Fruit fly (Drosophila melanogaster) whole organism, embryonic: ENCODE data around the gene CG15891.
A peak's percentile ranks its signal among the peaks of the same experiment; 100 is the strongest.

Experiments used
- C15 ChIP-seq: fragments of 200-800 bp; sonication (Bioruptor generic); IDR thresholded peaks from 3 replicates; pipeline ENCODE4 v1.3.6; 2022; ENCODE audit warnings: missing biosample characterization, missing genetic modification characterization
- CG10267 ChIP-seq: fragments of 200-800 bp; sonication (Bioruptor generic); optimal IDR thresholded peaks from 2 replicates; lab custom pipeline; 2018; ENCODE audit warnings: missing biosample characterization, mild to moderate bottlenecking, missing genetic modification characterization, moderate library complexity
- CG10321 ChIP-seq: fragments of 200-800 bp; sonication (Bioruptor generic); IDR thresholded peaks from 2 replicates; pipeline ENCODE4 v1.3.6; 2022; ENCODE audit warnings: missing biosample characterization, missing genetic modification characterization
- CG11398 ChIP-seq: fragments of 200-800 bp; sonication (Bioruptor generic); optimal IDR thresholded peaks from 2 replicates; lab custom pipeline; 2016; ENCODE audit warnings: missing biosample characterization, missing genetic modification characterization
- CG12071 ChIP-seq: fragments of 200-800 bp; sonication (Bioruptor generic); optimal IDR thresholded peaks from 3 replicates; lab custom pipeline; 2018; ENCODE audit warnings: missing biosample characterization, mild to moderate bottlenecking, missing genetic modification characterization
- CG12769 ChIP-seq: fragments of 200-800 bp; sonication (Bioruptor generic); optimal IDR thresholded peaks from 2 replicates; lab custom pipeline; 2019; ENCODE audit warnings: missing biosample characterization, mild to moderate bottlenecking, missing genetic modification characterization, moderate library complexity
- CG13296 ChIP-seq: fragments of 200-800 bp; sonication (Bioruptor generic); optimal IDR thresholded peaks from 3 replicates; lab custom pipeline; 2018; ENCODE audit warnings: missing biosample characterization, mild to moderate bottlenecking, missing genetic modification characterization
- CG15073 ChIP-seq: fragments of 200-800 bp; sonication (Bioruptor generic); optimal IDR thresholded peaks from 2 replicates; lab custom pipeline; 2016; ENCODE audit warnings: missing biosample characterization, missing genetic modification characterization
- CG1529 ChIP-seq: fragments of 200-800 bp; sonication (Bioruptor generic); optimal IDR thresholded peaks from 3 replicates; lab custom pipeline; 2018; ENCODE audit warnings: missing biosample characterization, missing genetic modification characterization
- CG16815 ChIP-seq: fragments of 200-800 bp; sonication (Bioruptor generic); optimal IDR thresholded peaks from 3 replicates; lab custom pipeline; 2017; ENCODE audit warnings: missing biosample characterization, mild to moderate bottlenecking, missing genetic modification characterization
- CG17359 ChIP-seq: fragments of 200-800 bp; sonication (Bioruptor generic); optimal IDR thresholded peaks from 3 replicates; lab custom pipeline; 2018; ENCODE audit warnings: missing biosample characterization, mild to moderate bottlenecking, missing genetic modification characterization, moderate library complexity
- CG17361 ChIP-seq: fragments of 200-800 bp; sonication (Bioruptor generic); IDR thresholded peaks from 3 replicates; pipeline ENCODE4 v1.3.6; 2022; ENCODE audit warnings: missing biosample characterization, missing genetic modification characterization
- CG18011 ChIP-seq: fragments of 200-800 bp; sonication (Bioruptor generic); optimal IDR thresholded peaks from 2 replicates; lab custom pipeline; 2017; ENCODE audit warnings: missing biosample characterization, missing genetic modification characterization, mild to moderate bottlenecking, moderate library complexity, missing genotype
- CG2712 ChIP-seq: fragments of 200-800 bp; optimal IDR thresholded peaks from 3 replicates; lab custom pipeline; 2019; ENCODE audit warnings: missing biosample characterization, mild to moderate bottlenecking, missing genetic modification characterization, moderate library complexity
- CG43689 ChIP-seq: fragments of 200-800 bp; sonication (Bioruptor generic); IDR thresholded peaks from 2 replicates; pipeline ENCODE4 v1.3.6; 2022; ENCODE audit warnings: missing biosample characterization, missing genetic modification characterization
- CG6654 ChIP-seq: fragments of 200-800 bp; sonication (Bioruptor generic); optimal IDR thresholded peaks from 2 replicates; lab custom pipeline; 2017; ENCODE audit warnings: missing biosample characterization, mild to moderate bottlenecking, missing genetic modification characterization
- CG6791 ChIP-seq: fragments of 200-800 bp; sonication (Bioruptor generic); IDR thresholded peaks from 3 replicates; pipeline ENCODE4 v1.3.6; 2022; ENCODE audit warnings: missing biosample characterization, missing genetic modification characterization; ENCODE audit not compliant: partially characterized antibody
- CG9215 ChIP-seq: fragments of 200-800 bp; sonication (Bioruptor generic); IDR thresholded peaks from 2 replicates; pipeline ENCODE4 v1.3.6; 2022; ENCODE audit warnings: missing biosample characterization, missing genetic modification characterization
- CHES-1-like ChIP-seq: fragments of 200-800 bp; sonication (Bioruptor generic); optimal IDR thresholded peaks from 2 replicates; lab custom pipeline; 2016; ENCODE audit warnings: missing biosample characterization, missing genetic modification characterization
- D19B ChIP-seq: fragments of 200-800 bp; sonication (Bioruptor generic); optimal IDR thresholded peaks from 2 replicates; lab custom pipeline; 2017; ENCODE audit warnings: missing biosample characterization, mild to moderate bottlenecking, missing genetic modification characterization
- Dad ChIP-seq: fragments of 200-800 bp; sonication (Bioruptor generic); optimal IDR thresholded peaks from 3 replicates; lab custom pipeline; 2016; ENCODE audit warnings: missing biosample characterization, missing genetic modification characterization
- Dp ChIP-seq: fragments of 200-800 bp; sonication (Bioruptor generic); optimal IDR thresholded peaks from 2 replicates; lab custom pipeline; 2018; ENCODE audit warnings: missing biosample characterization, mild to moderate bottlenecking, missing genetic modification characterization, moderate library complexity
- Dref ChIP-seq: fragments of 200-800 bp; sonication (Bioruptor generic); IDR thresholded peaks from 2 replicates; pipeline ENCODE4 v1.3.6; 2022; ENCODE audit warnings: missing biosample characterization, missing genetic modification characterization
- Gsc ChIP-seq: fragments of 200-800 bp; sonication (Bioruptor generic); IDR thresholded peaks from 2 replicates; pipeline ENCODE4 v1.3.6; 2022; ENCODE audit warnings: missing biosample characterization, missing genetic modification characterization
- HmgZ ChIP-seq: fragments of 200-800 bp; sonication (Bioruptor generic); optimal IDR thresholded peaks from 2 replicates; lab custom pipeline; 2018; ENCODE audit warnings: missing biosample characterization, mild to moderate bottlenecking, missing genetic modification characterization
- Hr39 ChIP-seq: fragments of >200 bp; optimal IDR thresholded peaks from 2 replicates; lab custom pipeline; 2017
- Max ChIP-seq: fragments of 200-800 bp; sonication (Bioruptor generic); optimal IDR thresholded peaks from 2 replicates; lab custom pipeline; 2016; ENCODE audit warnings: missing biosample characterization, mild to moderate bottlenecking, missing genetic modification characterization
- NfI ChIP-seq: fragments of 200-800 bp; sonication (Bioruptor generic); optimal IDR thresholded peaks from 3 replicates; lab custom pipeline; 2018; ENCODE audit warnings: missing biosample characterization, mild to moderate bottlenecking, missing genetic modification characterization, moderate library complexity
- Oaz ChIP-seq: fragments of 200-800 bp; sonication (Bioruptor generic); IDR thresholded peaks from 2 replicates; pipeline ENCODE4 v1.3.6; 2022; ENCODE audit warnings: missing biosample characterization, missing genetic modification characterization
- Sin3A ChIP-seq: fragments of >200 bp; optimal IDR thresholded peaks from 2 replicates; lab custom pipeline; 2018
- Ssrp ChIP-seq: fragments of 200-800 bp; sonication (Bioruptor generic); optimal IDR thresholded peaks from 2 replicates; lab custom pipeline; 2018; ENCODE audit warnings: missing biosample characterization, mild to moderate bottlenecking, missing genetic modification characterization, moderate library complexity
- Tbp ChIP-seq: fragments of >200 bp; optimal IDR thresholded peaks from 2 replicates; lab custom pipeline; 2018; ENCODE audit warnings: missing biosample characterization, missing genetic modification characterization
- YL-1 ChIP-seq: fragments of 200-800 bp; sonication (Bioruptor generic); optimal IDR thresholded peaks from 3 replicates; lab custom pipeline; 2017; ENCODE audit warnings: missing biosample characterization, mild to moderate bottlenecking, missing genetic modification characterization
- br ChIP-seq: fragments of >200 bp; optimal IDR thresholded peaks from 2 replicates; lab custom pipeline; 2017
- dimm ChIP-seq: fragments of 200-800 bp; sonication (Bioruptor generic); IDR thresholded peaks from 2 replicates; pipeline ENCODE4 v1.3.6; 2022; ENCODE audit warnings: missing biosample characterization, missing genetic modification characterization
- ems ChIP-seq: fragments of 200-800 bp; sonication (Bioruptor generic); optimal IDR thresholded peaks from 3 replicates; lab custom pipeline; 2016; ENCODE audit warnings: missing biosample characterization, missing genetic modification characterization
- fd3F ChIP-seq: fragments of 200-800 bp; sonication (Bioruptor generic); optimal IDR thresholded peaks from 2 replicates; lab custom pipeline; 2018; ENCODE audit warnings: missing biosample characterization, mild to moderate bottlenecking, missing genetic modification characterization, moderate library complexity
- fd96Cb ChIP-seq: fragments of 200-800 bp; sonication (Bioruptor generic); optimal IDR thresholded peaks from 2 replicates; lab custom pipeline; 2018; ENCODE audit warnings: missing biosample characterization, mild to moderate bottlenecking, missing genetic modification characterization, moderate library complexity
- fru ChIP-seq: fragments of >200 bp; optimal IDR thresholded peaks from 2 replicates; lab custom pipeline; 2017
- gem ChIP-seq: fragments of 200-800 bp; sonication (Bioruptor generic); optimal IDR thresholded peaks from 2 replicates; lab custom pipeline; 2019; ENCODE audit warnings: missing biosample characterization, mild to moderate bottlenecking, missing genetic modification characterization, moderate library complexity
- her ChIP-seq: fragments of 200-800 bp; sonication (Bioruptor generic); optimal IDR thresholded peaks from 2 replicates; lab custom pipeline; 2016; ENCODE audit warnings: missing biosample characterization, missing genetic modification characterization
- kay ChIP-seq: fragments of 200-800 bp; sonication (Bioruptor generic); optimal IDR thresholded peaks from 2 replicates; lab custom pipeline; 2016; ENCODE audit warnings: missing biosample characterization, missing genetic modification characterization
- knrl ChIP-seq: fragments of 200-800 bp; sonication (Bioruptor generic); IDR thresholded peaks from 3 replicates; pipeline ENCODE4 v1.3.6; 2022; ENCODE audit warnings: missing biosample characterization, missing genetic modification characterization; ENCODE audit not compliant: partially characterized antibody
- org-1 ChIP-seq: fragments of 200-800 bp; sonication (Bioruptor generic); optimal IDR thresholded peaks from 2 replicates; lab custom pipeline; 2017; ENCODE audit warnings: missing biosample characterization, missing genetic modification characterization
- pros ChIP-seq: fragments of 200-800 bp; sonication (Bioruptor generic); optimal IDR thresholded peaks from 3 replicates; lab custom pipeline; 2019; ENCODE audit warnings: missing biosample characterization, mild to moderate bottlenecking, missing genetic modification characterization, moderate library complexity
- ranshi ChIP-seq: fragments of 200-800 bp; sonication (Bioruptor generic); IDR thresholded peaks from 2 replicates; pipeline ENCODE4 v1.3.6; 2022; ENCODE audit warnings: missing biosample characterization, missing genetic modification characterization
- slp2 ChIP-seq: fragments of 200-800 bp; sonication (Bioruptor generic); optimal IDR thresholded peaks from 2 replicates; lab custom pipeline; 2016; ENCODE audit warnings: missing biosample characterization, missing genetic modification characterization
- sob ChIP-seq: fragments of 200-800 bp; sonication (Bioruptor generic); IDR thresholded peaks from 2 replicates; pipeline ENCODE4 v1.3.6; 2022; ENCODE audit warnings: missing biosample characterization, missing genetic modification characterization
- sr ChIP-seq: fragments of 200-800 bp; sonication (Bioruptor generic); IDR thresholded peaks from 3 replicates; pipeline ENCODE4 v1.3.6; 2022; ENCODE audit warnings: missing biosample characterization, missing genetic modification characterization
- vfl ChIP-seq: fragments of 200-800 bp; sonication (Bioruptor generic); optimal IDR thresholded peaks from 2 replicates; lab custom pipeline; 2016; ENCODE audit warnings: missing biosample characterization, missing genetic modification characterization
- z ChIP-seq: fragments of 200-800 bp; sonication (Bioruptor generic); IDR thresholded peaks from 3 replicates; pipeline ENCODE4 v1.3.6; 2022; ENCODE audit warnings: missing biosample characterization, missing genetic modification characterization
- zen2 ChIP-seq: fragments of 200-800 bp; sonication (Bioruptor generic); IDR thresholded peaks from 3 replicates; pipeline ENCODE4 v1.3.6; 2022; ENCODE audit warnings: missing biosample characterization, missing genetic modification characterization; ENCODE audit not compliant: partially characterized antibody
- zfh2 ChIP-seq: fragments of 200-800 bp; sonication (Bioruptor generic); optimal IDR thresholded peaks from 2 replicates; lab custom pipeline; 2016; ENCODE audit warnings: missing biosample characterization, missing genetic modification characterization

Gene CG15891

dm6 chrX:6267187-6267711 is 27.9 kb downstream of the CG15891 start, which contains the start of gene schlank (continued):
- TF ChIP-seq fd96Cb = peak; percentile 45
- TF ChIP-seq Dref (GFP tag; lab: Robert Waterston, UW) = peak; percentile 24; the same call in 1 of the 2 replicates
- no peak for TF ChIP-seq org-1 (GFP tag; lab: Kevin White, UChicago)
- peak; percentile 33 for TF ChIP-seq CG16815 (GFP tag; lab: Kevin White, UChicago)
- peak; percentile 54 for TF ChIP-seq CG2712 (tag; lab: Kevin White, UChicago)
- TF ChIP-seq NfI (GFP tag; lab: Kevin White, UChicago) = peak; percentile 50
- no peak for TF ChIP-seq pros (GFP tag; lab: Kevin White, UChicago)
- TF ChIP-seq knrl = no peak
- TF ChIP-seq gem (tag; lab: Kevin White, UChicago) = peak; percentile 69
- TF ChIP-seq CG15073 (GFP tag; lab: Kevin White, UChicago) = no peak
- peak; percentile 28 for TF ChIP-seq ems (GFP tag; lab: Kevin White, UChicago)
- TF ChIP-seq CG12071 (GFP tag; lab: Kevin White, UChicago) = peak; percentile 25
- peak; percentile 67 for TF ChIP-seq her
- no peak for TF ChIP-seq CG10321
- no peak for TF ChIP-seq CG43689 (GFP tag; lab: Robert Waterston, UW)
- peak; percentile 27; the same call in 1 of the 2 replicates for TF ChIP-seq sob
- TF ChIP-seq Tbp (GFP tag; lab: Kevin White, UChicago) = no peak
- no peak for TF ChIP-seq CG6654
- TF ChIP-seq sr = no peak
- TF ChIP-seq CG17359 (tag; lab: Kevin White, UChicago) = peak; percentile 53
- no peak for TF ChIP-seq HmgZ (tag; lab: Kevin White, UChicago)
- TF ChIP-seq slp2 (GFP tag; lab: Kevin White, UChicago) = peak; percentile 42
- peak; percentile 39 for TF ChIP-seq CG10267
- no peak for TF ChIP-seq Gsc (GFP tag; lab: Robert Waterston, UW)
- TF ChIP-seq zfh2 (GFP tag; lab: Kevin White, UChicago) = peak; percentile 51
- no peak for TF ChIP-seq dimm (GFP tag; lab: Robert Waterston, UW)
- no peak for TF ChIP-seq C15 (GFP tag; lab: Robert Waterston, UW)
- no peak for TF ChIP-seq CG6791 (GFP tag; lab: Robert Waterston, UW)
- no peak for TF ChIP-seq kay
- TF ChIP-seq CG17361 (GFP tag; lab: Robert Waterston, UW) = peak; percentile 71
- TF ChIP-seq Hr39 (lab: Kevin White, UChicago) = no peak
- peak; percentile 57; the same call in 1 of the 2 replicates for TF ChIP-seq ranshi (GFP tag; lab: Robert Waterston, UW)
- TF ChIP-seq CG13296 (GFP tag; lab: Kevin White, UChicago) = peak; percentile 31
- peak; percentile 25 for TF ChIP-seq Dad
- no peak for TF ChIP-seq CG18011 (GFP tag; lab: Kevin White, UChicago)
- TF ChIP-seq fd3F = peak; percentile 22
- peak; percentile 47 for TF ChIP-seq Oaz (GFP tag; lab: Robert Waterston, UW)
- TF ChIP-seq Ssrp (tag; lab: Kevin White, UChicago) = peak; percentile 40
- no peak for TF ChIP-seq br (lab: Kevin White, UChicago)
- peak; percentile 30 for TF ChIP-seq Dp
- no peak for TF ChIP-seq fru
- TF ChIP-seq CHES-1-like (GFP tag; lab: Kevin White, UChicago) = peak; percentile 9
- TF ChIP-seq CG1529 (GFP tag; lab: Kevin White, UChicago) = no peak
- TF ChIP-seq D19B (GFP tag; lab: Kevin White, UChicago) = no peak
- TF ChIP-seq YL-1 (GFP tag; lab: Kevin White, UChicago) = no peak
- TF ChIP-seq CG12769 (tag; lab: Kevin White, UChicago) = peak; percentile 59
- peak; percentile 48; the same call in 1 of the 2 replicates for TF ChIP-seq CG9215
- TF ChIP-seq Sin3A (lab: Kevin White, UChicago) = peak; percentile 37
- no peak for TF ChIP-seq z (GFP tag; lab: Robert Waterston, UW)
- TF ChIP-seq vfl (GFP tag; lab: Kevin White, UChicago) = peak; percentile 51
- no peak for TF ChIP-seq zen2 (GFP tag; lab: Robert Waterston, UW)
- no peak for TF ChIP-seq Max
- TF ChIP-seq CG11398 (GFP tag; lab: Kevin White, UChicago) = peak; percentile 30
